Fruit fly (Drosophila melanogaster) Kc167 (cell line): Measurements from ENCODE around the gene CG31643.

ENCODE experiments used
- Myc ChIP-seq: fragments of >200 bp; optimal IDR thresholded peaks from 2 replicates; lab custom pipeline; 2017; ENCODE audit warnings: missing external identifiers
- ttk ChIP-seq: sonication (Bioruptor generic); optimal IDR thresholded peaks from 2 replicates; lab custom pipeline; 2017; ENCODE audit warnings: missing external identifiers

- TF ChIP-seq Myc (lab: Kevin White, UChicago) (no peak), ttk (lab: Kevin White, UChicago) (no peak)
These were observed 48.9 kb downstream of the CG31643 start for dm6 chr2L:6086771-6087170.
